Fruit fly (Drosophila melanogaster) whole organism, embryonic: Measurements from ENCODE around the gene CG32271.

Experiments
- BEAF-32 ChIP-seq: fragments of 200-800 bp; sonication (Bioruptor generic); optimal IDR thresholded peaks from 3 replicates; lab custom pipeline; 2017; ENCODE audit warnings: missing biosample characterization, missing genetic modification characterization, mild to moderate bottlenecking, moderate library complexity, missing genetic modification reagents
- CG1233 ChIP-seq: fragments of 200-800 bp; sonication (Bioruptor generic); optimal IDR thresholded peaks from 4 replicates; lab custom pipeline; 2018; ENCODE audit warnings: missing biosample characterization, mild to moderate bottlenecking, missing genetic modification characterization
- CG13624 ChIP-seq: fragments of 200-800 bp; sonication (Bioruptor generic); optimal IDR thresholded peaks from 2 replicates; lab custom pipeline; 2016; ENCODE audit warnings: missing biosample characterization, missing genetic modification characterization
- CG14014 ChIP-seq: fragments of 200-800 bp; sonication (Bioruptor generic); IDR thresholded peaks from 2 replicates; pipeline ENCODE4 v1.3.6; 2022; ENCODE audit warnings: missing biosample characterization, missing genetic modification characterization
- CG14667 ChIP-seq: fragments of 200-800 bp; sonication (Bioruptor generic); IDR thresholded peaks from 2 replicates; pipeline ENCODE4 v1.3.6; 2022; ENCODE audit warnings: missing biosample characterization, missing genetic modification characterization
- CG14710 ChIP-seq: fragments of 200-800 bp; sonication (Bioruptor generic); optimal IDR thresholded peaks from 3 replicates; lab custom pipeline; 2019; ENCODE audit warnings: missing biosample characterization, mild to moderate bottlenecking, missing genetic modification characterization, moderate library complexity
- CG15011 ChIP-seq: fragments of 200-800 bp; sonication (Bioruptor generic); optimal IDR thresholded peaks from 3 replicates; lab custom pipeline; 2018; ENCODE audit warnings: missing biosample characterization, mild to moderate bottlenecking, missing genetic modification characterization
- CG1529 ChIP-seq: fragments of 200-800 bp; sonication (Bioruptor generic); optimal IDR thresholded peaks from 3 replicates; lab custom pipeline; 2018; ENCODE audit warnings: missing biosample characterization, missing genetic modification characterization
- CG17385 ChIP-seq: fragments of 200-800 bp; sonication (Bioruptor generic); optimal IDR thresholded peaks from 3 replicates; lab custom pipeline; 2018; ENCODE audit warnings: missing biosample characterization, mild to moderate bottlenecking, missing genetic modification characterization
- CG34422 ChIP-seq: fragments of 200-800 bp; sonication (Bioruptor generic); IDR thresholded peaks from 3 replicates; pipeline ENCODE4 v1.3.6; 2022; ENCODE audit warnings: missing biosample characterization, missing genetic modification characterization
- CG3995 ChIP-seq: fragments of 200-800 bp; sonication (Bioruptor generic); optimal IDR thresholded peaks from 3 replicates; lab custom pipeline; 2016; ENCODE audit warnings: missing biosample characterization, missing genetic modification characterization
- CG4617 ChIP-seq: fragments of 200-800 bp; sonication (Bioruptor generic); optimal IDR thresholded peaks from 3 replicates; lab custom pipeline; 2016; ENCODE audit warnings: missing biosample characterization, missing genetic modification characterization, borderline replicate concordance
- CG9797 ChIP-seq: fragments of 200-800 bp; sonication (Bioruptor generic); optimal IDR thresholded peaks from 3 replicates; lab custom pipeline; 2018; ENCODE audit warnings: missing biosample characterization, mild to moderate bottlenecking, missing genetic modification characterization
- CHES-1-like ChIP-seq: fragments of 200-800 bp; sonication (Bioruptor generic); optimal IDR thresholded peaks from 2 replicates; lab custom pipeline; 2016; ENCODE audit warnings: missing biosample characterization, missing genetic modification characterization
- Chrac-16 ChIP-seq: fragments of 200-800 bp; sonication (Bioruptor generic); optimal IDR thresholded peaks from 3 replicates; lab custom pipeline; 2016; ENCODE audit warnings: missing biosample characterization, missing genetic modification characterization
- CkIIα-i1 ChIP-seq: fragments of 200-800 bp; sonication (Bioruptor generic); IDR thresholded peaks from 2 replicates; pipeline ENCODE4 v1.3.6; 2022; ENCODE audit warnings: missing biosample characterization, missing genetic modification characterization
- Dbx ChIP-seq: fragments of 200-800 bp; sonication (Bioruptor generic); IDR thresholded peaks from 3 replicates; pipeline ENCODE4 v1.3.6; 2022; ENCODE audit warnings: missing biosample characterization, missing genetic modification characterization
- Doc2 ChIP-seq: fragments of 200-800 bp; sonication (Bioruptor generic); IDR thresholded peaks from 2 replicates; pipeline ENCODE4 v1.3.6; 2022; ENCODE audit warnings: missing biosample characterization, missing genetic modification characterization
- E2f2 ChIP-seq: fragments of 200-800 bp; sonication (Bioruptor generic); IDR thresholded peaks from 2 replicates; pipeline ENCODE4 v1.3.6; 2022; ENCODE audit warnings: missing biosample characterization, missing genetic modification characterization
- MBD-R2 ChIP-seq: fragments of 200-800 bp; sonication (Bioruptor generic); IDR thresholded peaks from 2 replicates; pipeline ENCODE4 v1.3.6; 2022; ENCODE audit warnings: missing biosample characterization, missing genetic modification characterization
- MESR4 ChIP-seq: fragments of 200-800 bp; sonication (Bioruptor generic); optimal IDR thresholded peaks from 2 replicates; lab custom pipeline; 2018; ENCODE audit warnings: missing biosample characterization, mild to moderate bottlenecking, missing genetic modification characterization, moderate library complexity
- Max ChIP-seq: fragments of 200-800 bp; sonication (Bioruptor generic); optimal IDR thresholded peaks from 2 replicates; lab custom pipeline; 2016; ENCODE audit warnings: missing biosample characterization, mild to moderate bottlenecking, missing genetic modification characterization
- Myb ChIP-seq: fragments of 200-800 bp; sonication (Bioruptor generic); optimal IDR thresholded peaks from 2 replicates; lab custom pipeline; 2016; ENCODE audit warnings: missing biosample characterization, missing genetic modification characterization
- YL-1 ChIP-seq: fragments of 200-800 bp; sonication (Bioruptor generic); optimal IDR thresholded peaks from 3 replicates; lab custom pipeline; 2017; ENCODE audit warnings: missing biosample characterization, mild to moderate bottlenecking, missing genetic modification characterization
- al ChIP-seq: fragments of 200-800 bp; sonication (Bioruptor generic); IDR thresholded peaks from 2 replicates; pipeline ENCODE4 v1.3.6; 2022; ENCODE audit warnings: missing biosample characterization, missing genetic modification characterization
- cas ChIP-seq: fragments of 200-800 bp; sonication (Bioruptor generic); IDR thresholded peaks from 2 replicates; pipeline ENCODE4 v1.3.6; 2022; ENCODE audit warnings: missing biosample characterization, missing genetic modification characterization
- crp ChIP-seq, 2 experiments: fragments of 200-800 bp; sonication (Bioruptor generic); optimal IDR thresholded peaks; 2 replicates in 1 of 2; 3 replicates in 1 of 2; lab custom pipeline; 2017; ENCODE audit warnings: missing biosample characterization in 2 of 2, missing genetic modification characterization in 2 of 2, mild to moderate bottlenecking in 1 of 2, moderate library complexity in 1 of 2
- gfzf ChIP-seq: fragments of 200-800 bp; sonication (Bioruptor generic); optimal IDR thresholded peaks from 2 replicates; lab custom pipeline; 2016; ENCODE audit warnings: missing biosample characterization, mild to moderate bottlenecking, missing genetic modification characterization, moderate library complexity
- gsb ChIP-seq: fragments of 200-800 bp; sonication (Bioruptor generic); IDR thresholded peaks from 2 replicates; pipeline ENCODE4 v1.3.6; 2022; ENCODE audit warnings: missing biosample characterization, missing genetic modification characterization
- kah ChIP-seq: fragments of 200-800 bp; sonication (Bioruptor generic); optimal IDR thresholded peaks from 2 replicates; lab custom pipeline; 2018; ENCODE audit warnings: missing biosample characterization, mild to moderate bottlenecking, missing genetic modification characterization
- pb ChIP-seq: fragments of 200-800 bp; sonication (Bioruptor generic); optimal IDR thresholded peaks from 3 replicates; lab custom pipeline; 2016; ENCODE audit warnings: missing biosample characterization, missing genetic modification characterization
- psq ChIP-seq: fragments of 200-800 bp; sonication (Bioruptor generic); optimal IDR thresholded peaks from 2 replicates; lab custom pipeline; 2017; ENCODE audit warnings: missing biosample characterization, missing genetic modification characterization
- pzg ChIP-seq: fragments of 200-800 bp; sonication (Bioruptor generic); optimal IDR thresholded peaks from 3 replicates; lab custom pipeline; 2018; ENCODE audit warnings: missing biosample characterization, mild to moderate bottlenecking, missing genetic modification characterization, moderate library complexity
- salm ChIP-seq: fragments of 200-800 bp; sonication (Bioruptor generic); optimal IDR thresholded peaks from 2 replicates; lab custom pipeline; 2018; ENCODE audit warnings: missing biosample characterization, mild to moderate bottlenecking, missing genetic modification characterization
- sim ChIP-seq: fragments of 200-800 bp; sonication (Bioruptor generic); IDR thresholded peaks from 2 replicates; pipeline ENCODE4 v1.3.6; 2022; ENCODE audit warnings: missing biosample characterization, missing genetic modification characterization
- stwl ChIP-seq: fragments of 200-800 bp; sonication (Bioruptor generic); optimal IDR thresholded peaks from 3 replicates; lab custom pipeline; 2018; ENCODE audit warnings: missing biosample characterization, mild to moderate bottlenecking, missing genetic modification characterization, moderate library complexity
- trem ChIP-seq: fragments of 200-800 bp; optimal IDR thresholded peaks from 3 replicates; lab custom pipeline; 2019; ENCODE audit warnings: missing biosample characterization, mild to moderate bottlenecking, missing genetic modification characterization, moderate library complexity

CG32271 gene

DNA sequence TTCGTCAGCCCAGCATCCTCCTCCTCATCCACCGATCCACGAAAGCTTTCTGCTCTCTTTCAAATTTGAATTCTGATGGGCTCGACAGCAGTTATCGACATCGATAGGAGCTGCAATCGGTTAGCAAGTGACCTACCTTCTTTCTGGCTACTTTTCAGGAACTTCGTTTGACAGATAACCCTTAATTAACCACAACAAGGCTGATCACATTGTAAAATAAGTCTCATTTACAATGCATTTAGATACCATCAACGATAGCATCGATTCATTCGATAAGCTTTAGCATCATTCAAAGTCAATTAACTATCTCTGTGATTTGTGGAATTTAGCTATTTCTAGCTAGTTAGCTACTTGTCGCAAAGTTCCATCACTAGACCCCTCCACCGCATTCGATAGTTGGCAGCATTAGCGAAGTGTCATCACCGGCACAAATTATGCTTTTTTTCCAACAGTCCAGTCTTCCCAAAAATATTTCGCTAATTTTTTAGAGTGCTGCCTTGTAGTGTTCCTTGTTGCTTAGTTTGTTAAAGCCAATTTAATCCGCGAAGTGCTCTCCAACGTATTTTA lies 24.3 kb downstream of the CG32271 start, which contains the start of the genes MnM and Girdin (continued):
- TF ChIP-seq salm (tag; lab: Kevin White, UChicago) (no peak), Chrac-16 (peak; percentile 61), CG15011 (GFP tag; lab: Kevin White, UChicago) (no peak), al (GFP tag; lab: Robert Waterston, UW) (peak; percentile 44; the same call in 1 of the 2 replicates), CG17385 (GFP tag; lab: Kevin White, UChicago) (no peak), gsb (no peak), CG14014 (GFP tag; lab: Robert Waterston, UW) (peak; percentile 37; the same call in 1 of the 2 replicates), pb (GFP tag; lab: Kevin White, UChicago) (peak; percentile 53), CkIIα-i1 (GFP tag; lab: Robert Waterston, UW) (no peak), crp (GFP tag; optimal IDR thresholded peaks at IDR 0.05; lab: Kevin White, UChicago) (peak in 1 of 2 experiments; percentile 35), sim (GFP tag; lab: Robert Waterston, UW) (no peak), cas (0 out of 2 replicates have a peak, but pooled peaks have one; percentile 19), Dbx (peak; percentile 61), Doc2 (no peak), CG13624 (GFP tag; lab: Kevin White, UChicago) (peak; percentile 80)

dm6 chr3L:3177872-3178271 lies 25.1 kb downstream of the CG32271 start:
- TF ChIP-seq psq (GFP tag; lab: Kevin White, UChicago) (no peak), CG34422 (0 out of 3 replicates have a peak, but pooled peaks have one; percentile 7), kah (GFP tag; lab: Kevin White, UChicago) (peak; percentile 92)

DNA sequence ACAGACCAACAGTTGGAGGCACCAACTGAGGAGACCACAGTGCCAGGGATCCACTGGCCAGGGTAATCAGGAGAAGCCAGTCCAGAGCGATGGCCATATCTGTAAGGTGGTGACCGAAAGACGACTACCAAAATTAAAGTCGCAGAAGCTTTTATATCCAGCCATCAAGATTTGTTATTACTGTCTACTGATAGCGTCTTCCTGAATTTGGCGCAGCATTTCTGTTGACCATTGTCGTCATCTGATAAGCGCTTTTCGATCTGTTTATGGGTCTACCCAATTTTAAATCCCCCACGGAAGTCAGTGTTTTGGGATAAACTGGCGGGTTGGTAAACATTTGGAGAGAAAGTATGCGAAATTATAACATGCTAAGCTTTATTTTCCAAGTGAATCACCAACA lies 30.5 kb downstream of the CG32271 start, which contains the start of gene CG14963:
CG14963 (minus strand) TSS at position 101 of the 400 bp plus-strand sequence.
- TF ChIP-seq CG1529 (GFP tag; lab: Kevin White, UChicago), result no peak
- TF ChIP-seq, all 482 proteins: peak for 0

DNA sequence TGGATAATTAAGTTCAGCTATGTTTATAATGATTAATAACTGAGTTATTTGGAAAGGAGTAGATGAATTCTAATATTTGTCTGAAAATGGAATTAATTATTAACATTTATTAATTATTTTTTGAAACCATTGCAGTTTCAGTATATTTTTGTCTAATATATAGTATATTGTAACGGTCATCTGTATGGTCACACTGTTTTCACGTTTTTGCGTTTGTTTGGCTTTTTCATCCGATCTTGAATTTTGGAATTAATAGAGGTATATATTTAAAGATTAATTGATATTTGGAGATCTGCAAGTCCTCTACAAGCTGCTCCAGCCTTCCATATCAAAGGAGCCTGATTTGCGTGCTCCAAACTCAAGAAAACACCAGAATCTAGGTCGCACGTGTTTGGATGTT lies 33.9 kb downstream of the CG32271 start, which contains the start of the genes CG32278 and CG32281:
CG32278 (plus strand) TSS at position 180 of the 400 bp plus-strand sequence.
CG32281 (plus strand) TSS at position 269 of the 400 bp plus-strand sequence.
- TF ChIP-seq MESR4 (GFP tag; lab: Kevin White, UChicago) (peak; percentile 47), pzg (GFP tag; lab: Kevin White, UChicago) (peak; percentile 9), CG1233 (GFP tag; lab: Kevin White, UChicago) (no peak), CHES-1-like (GFP tag; lab: Kevin White, UChicago) (no peak), CG14710 (peak; percentile 18), trem (tag; lab: Kevin White, UChicago) (peak; percentile 41), gfzf (GFP tag; lab: Kevin White, UChicago) (peak; percentile 54), CG4617 (peak; percentile 28), E2f2 (no peak; the same call in 1 of the 2 replicates), CG3995 (GFP tag; lab: Kevin White, UChicago) (peak; percentile 67), BEAF-32 (GFP tag; lab: Kevin White, UChicago) (peak; percentile 11), Myb (GFP tag; lab: Kevin White, UChicago) (peak; percentile 7), CG14667 (no peak), Max (GFP tag; lab: Kevin White, UChicago) (peak; percentile 9), MBD-R2 (peak; percentile 19; the same call in 1 of the 2 replicates), stwl (tag; lab: Kevin White, UChicago) (peak; percentile 41), CG9797 (GFP tag; lab: Kevin White, UChicago) (peak; percentile 52), YL-1 (GFP tag; lab: Kevin White, UChicago) (peak; percentile 40)
